Fruit fly (Drosophila melanogaster) whole organism, embryonic: ENCODE results near the gene CG13766.

Experiments
- Awh ChIP-seq: fragments of 200-800 bp; sonication (Bioruptor generic); IDR thresholded peaks from 2 replicates; pipeline ENCODE4, ENCODE4 v1.3.6; 2022; ENCODE audit warnings: missing biosample characterization, missing genetic modification characterization
- CG10267 ChIP-seq: fragments of 200-800 bp; sonication (Bioruptor generic); optimal IDR thresholded peaks from 2 replicates; lab custom pipeline; 2018; ENCODE audit warnings: missing biosample characterization, mild to moderate bottlenecking, missing genetic modification characterization, moderate library complexity
- CG13894 ChIP-seq: fragments of 200-800 bp; sonication (Bioruptor generic); optimal IDR thresholded peaks from 3 replicates; lab custom pipeline; 2018; ENCODE audit warnings: missing biosample characterization, mild to moderate bottlenecking, missing genetic modification characterization, moderate library complexity
- CG16813 ChIP-seq: fragments of 200-800 bp; sonication (Bioruptor generic); IDR thresholded peaks from 3 replicates; pipeline ENCODE4 v1.3.6; 2022; ENCODE audit warnings: missing biosample characterization, missing genetic modification characterization; ENCODE audit not compliant: partially characterized antibody
- CG2129 ChIP-seq: fragments of 200-800 bp; sonication (Bioruptor generic); IDR thresholded peaks from 2 replicates; pipeline ENCODE4 v1.3.6; 2022; ENCODE audit warnings: missing biosample characterization, missing genetic modification characterization; ENCODE audit not compliant: partially characterized antibody
- CG31365 ChIP-seq: fragments of 200-800 bp; sonication (Bioruptor generic); optimal IDR thresholded peaks from 2 replicates; lab custom pipeline; 2018; ENCODE audit warnings: missing biosample characterization, mild to moderate bottlenecking, missing genetic modification characterization
- CG32532 ChIP-seq: fragments of 200-800 bp; sonication (Bioruptor generic); IDR thresholded peaks from 2 replicates; pipeline ENCODE4 v1.3.6; 2022; ENCODE audit warnings: missing biosample characterization, missing genetic modification characterization
- CG34376 ChIP-seq: fragments of 200-800 bp; sonication (Bioruptor generic); optimal IDR thresholded peaks from 2 replicates; lab custom pipeline; 2018; ENCODE audit warnings: missing biosample characterization, mild to moderate bottlenecking, missing genetic modification characterization
- CG6791 ChIP-seq: fragments of 200-800 bp; sonication (Bioruptor generic); IDR thresholded peaks from 3 replicates; pipeline ENCODE4 v1.3.6; 2022; ENCODE audit warnings: missing biosample characterization, missing genetic modification characterization; ENCODE audit not compliant: partially characterized antibody
- CG6854 ChIP-seq: fragments of 200-800 bp; sonication (Bioruptor generic); optimal IDR thresholded peaks from 3 replicates; lab custom pipeline; 2017; ENCODE audit warnings: missing biosample characterization, mild to moderate bottlenecking, missing genetic modification characterization
- CG7372 ChIP-seq: fragments of 200-800 bp; sonication (Bioruptor generic); IDR thresholded peaks from 2 replicates; pipeline ENCODE4 v1.3.6; 2022; ENCODE audit warnings: missing biosample characterization, missing genetic modification characterization
- CG9437 ChIP-seq: fragments of 200-800 bp; sonication (Bioruptor generic); optimal IDR thresholded peaks from 2 replicates; lab custom pipeline; 2018; ENCODE audit warnings: missing biosample characterization, mild to moderate bottlenecking, missing genetic modification characterization
- CG9609 ChIP-seq: fragments of 200-800 bp; sonication (Bioruptor generic); optimal IDR thresholded peaks from 3 replicates; lab custom pipeline; 2016; ENCODE audit warnings: missing biosample characterization, missing genetic modification characterization
- CrebB ChIP-seq: fragments of 200-800 bp; sonication (Bioruptor generic); optimal IDR thresholded peaks from 3 replicates; lab custom pipeline; 2018; ENCODE audit warnings: missing biosample characterization, mild to moderate bottlenecking, missing genetic modification characterization
- Eip74EF ChIP-seq, 2 experiments: fragments of 200-800 bp in 1 of 2; fragments of >200 bp in 1 of 2; sonication (Bioruptor generic) in 1 of 2; optimal IDR thresholded peaks; 2 replicates each; lab custom pipeline; 2017 to 2019; ENCODE audit warnings: missing biosample characterization in 2 of 2, missing genetic modification characterization in 2 of 2, mild to moderate bottlenecking in 1 of 2, moderate library complexity in 1 of 2
- Med ChIP-seq: fragments of 200-800 bp; sonication (Bioruptor generic); peaks from one replicate; lab custom pipeline; 2016; ENCODE audit warnings: missing biosample characterization, missing genetic modification characterization, mild to moderate bottlenecking, inconsistent platforms, moderate library complexity
- Nf-YB ChIP-seq: fragments of 200-800 bp; sonication (Bioruptor generic); optimal IDR thresholded peaks from 3 replicates; lab custom pipeline; 2019; ENCODE audit warnings: missing biosample characterization, mild to moderate bottlenecking, missing genetic modification characterization, moderate library complexity
- Nf-YC ChIP-seq: fragments of 200-800 bp; optimal IDR thresholded peaks from 3 replicates; lab custom pipeline; 2019; ENCODE audit warnings: missing biosample characterization, mild to moderate bottlenecking, missing genetic modification characterization, moderate library complexity
- Oaz ChIP-seq: fragments of 200-800 bp; sonication (Bioruptor generic); IDR thresholded peaks from 2 replicates; pipeline ENCODE4 v1.3.6; 2022; ENCODE audit warnings: missing biosample characterization, missing genetic modification characterization
- Rx ChIP-seq: fragments of 200-800 bp; sonication (Bioruptor generic); IDR thresholded peaks from 2 replicates; pipeline ENCODE4 v1.3.6; 2022; ENCODE audit warnings: missing biosample characterization, missing genetic modification characterization
- Stat92E ChIP-seq, 3 experiments: fragments of >200 bp in 2 of 3; fragments of 200-800 bp in 1 of 3; sonication (Bioruptor generic) in 1 of 3; optimal IDR thresholded peaks; 2 replicates each; lab custom pipeline; 2017 to 2019; ENCODE audit warnings: missing biosample characterization in 3 of 3, missing genetic modification characterization in 3 of 3, mild to moderate bottlenecking in 1 of 3, moderate library complexity in 1 of 3
- ab ChIP-seq: fragments of 200-800 bp; sonication (Bioruptor generic); optimal IDR thresholded peaks from 2 replicates; lab custom pipeline; 2016; ENCODE audit warnings: missing biosample characterization, missing genetic modification characterization
- amos ChIP-seq: fragments of 200-800 bp; sonication (Bioruptor generic); IDR thresholded peaks from 2 replicates; pipeline ENCODE4 v1.3.6; 2022; ENCODE audit warnings: missing biosample characterization, missing genetic modification characterization; ENCODE audit not compliant: partially characterized antibody
- caup ChIP-seq: fragments of 200-800 bp; sonication (Bioruptor generic); optimal IDR thresholded peaks from 3 replicates; lab custom pipeline; 2017; ENCODE audit warnings: missing biosample characterization, mild to moderate bottlenecking, missing genetic modification characterization, moderate library complexity; ENCODE audit not compliant: severe bottlenecking
- cg ChIP-seq: fragments of 200-800 bp; sonication (Bioruptor generic); optimal IDR thresholded peaks from 3 replicates; lab custom pipeline; 2019; ENCODE audit warnings: missing biosample characterization, mild to moderate bottlenecking, missing genetic modification characterization, moderate library complexity
- chn ChIP-seq: fragments of 200-800 bp; sonication (Bioruptor generic); optimal IDR thresholded peaks from 2 replicates; lab custom pipeline; 2016; ENCODE audit warnings: missing biosample characterization, missing genetic modification characterization
- corto ChIP-seq: fragments of 200-800 bp; sonication (Bioruptor generic); optimal IDR thresholded peaks from 2 replicates; lab custom pipeline; 2016; ENCODE audit warnings: missing biosample characterization, mild to moderate bottlenecking, missing genetic modification characterization, moderate library complexity
- crol ChIP-seq: fragments of 200-800 bp; sonication (Bioruptor generic); IDR thresholded peaks from 2 replicates; pipeline ENCODE4 v1.3.6; 2022; ENCODE audit warnings: missing biosample characterization, missing genetic modification characterization
- ewg ChIP-seq: fragments of 200-800 bp; sonication (Bioruptor generic); optimal IDR thresholded peaks from 3 replicates; lab custom pipeline; 2017; ENCODE audit warnings: mild to moderate bottlenecking, missing biosample characterization, missing genetic modification reagents, missing genetic modification characterization
- ftz-f1 ChIP-seq: fragments of 200-800 bp; sonication (Bioruptor generic); optimal IDR thresholded peaks from 2 replicates; lab custom pipeline; 2016; ENCODE audit warnings: missing biosample characterization, missing genetic modification characterization
- ham ChIP-seq: fragments of 200-800 bp; sonication (Bioruptor generic); IDR thresholded peaks from 2 replicates; pipeline ENCODE4 v1.3.6; 2022; ENCODE audit warnings: missing biosample characterization, missing genetic modification characterization
- run ChIP-seq: fragments of 200-800 bp; sonication (Bioruptor generic); optimal IDR thresholded peaks from 3 replicates; lab custom pipeline; 2018; ENCODE audit warnings: missing biosample characterization, mild to moderate bottlenecking, missing genetic modification characterization
- sd ChIP-seq: fragments of 200-800 bp; sonication (Bioruptor generic); optimal IDR thresholded peaks from 3 replicates; lab custom pipeline; 2018; ENCODE audit warnings: missing biosample characterization, mild to moderate bottlenecking, missing genetic modification characterization, moderate library complexity
- sens ChIP-seq: fragments of 200-800 bp; sonication (Bioruptor generic); peaks from one replicate; lab custom pipeline; 2016; ENCODE audit warnings: missing biosample characterization, missing genetic modification characterization
- sisA ChIP-seq: fragments of 200-800 bp; sonication (Bioruptor generic); IDR thresholded peaks from 2 replicates; pipeline ENCODE4 v1.3.6; 2022; ENCODE audit warnings: missing biosample characterization, missing genetic modification characterization
- ssp ChIP-seq: fragments of 200-800 bp; sonication (Bioruptor generic); IDR thresholded peaks from 2 replicates; pipeline ENCODE4 v1.3.6; 2022; ENCODE audit warnings: missing biosample characterization, missing genetic modification characterization
- trh ChIP-seq: fragments of 200-800 bp; sonication (Bioruptor generic); optimal IDR thresholded peaks from 2 replicates; lab custom pipeline; 2016; ENCODE audit warnings: missing biosample characterization, missing genetic modification characterization
- twi ChIP-seq: fragments of 200-800 bp; optimal IDR thresholded peaks from 2 replicates; lab custom pipeline; 2019; ENCODE audit warnings: missing biosample characterization, mild to moderate bottlenecking, missing genetic modification characterization, moderate library complexity

The CG13766 gene

dm6 chr2L:6534125-6534815 lies 31.7 kb downstream of the CG13766 start (continued):
- TF ChIP-seq cg (GFP tag; lab: Kevin White, UChicago) = peak; percentile 39
- TF ChIP-seq ssp (GFP tag; lab: Robert Waterston, UW) = no peak
- peak; percentile 83 for TF ChIP-seq sd
- no peak for TF ChIP-seq CG10267 (tag; lab: Kevin White, UChicago)
- no peak for TF ChIP-seq CG7372 (GFP tag; lab: Robert Waterston, UW)
- no peak for TF ChIP-seq Eip74EF (GFP tag; optimal IDR thresholded peaks at IDR 0.05; lab: Kevin White, UChicago)
- no peak for TF ChIP-seq corto (GFP tag; lab: Kevin White, UChicago)
- no peak for TF ChIP-seq chn (GFP tag; lab: Kevin White, UChicago)
- TF ChIP-seq Awh = 0 out of 2 replicates have a peak, but pooled peaks have one; percentile 13
- no peak for TF ChIP-seq Oaz (GFP tag; lab: Robert Waterston, UW)
- TF ChIP-seq CG9437 = no peak
- TF ChIP-seq CG32532 (GFP tag; lab: Robert Waterston, UW) = no peak
- TF ChIP-seq CG9609 (GFP tag; lab: Kevin White, UChicago) = no peak
- TF ChIP-seq Stat92E (GFP tag; optimal IDR thresholded peaks at IDR 0.05; lab: Kevin White, UChicago) = peak in 1 of 3 experiments; percentile 16
- TF ChIP-seq ab (GFP tag; lab: Kevin White, UChicago) = no peak
- no peak for TF ChIP-seq trh
- TF ChIP-seq Rx (GFP tag; lab: Robert Waterston, UW) = no peak
- TF ChIP-seq CG34376 (GFP tag; lab: Kevin White, UChicago) = no peak
- TF ChIP-seq CG31365 (tag; lab: Kevin White, UChicago) = no peak
- TF ChIP-seq ftz-f1 (GFP tag; lab: Kevin White, UChicago) = no peak
- no peak for TF ChIP-seq CG6854 (GFP tag; lab: Kevin White, UChicago)
- TF ChIP-seq run = no peak
- TF ChIP-seq, all 482 proteins: peak for 14

- 0 out of 2 replicates have a peak, but pooled peaks have one; percentile 10 for TF ChIP-seq sisA (GFP tag; lab: Robert Waterston, UW)
- TF ChIP-seq CG6791 (GFP tag; lab: Robert Waterston, UW) = 0 out of 3 replicates have a peak, but pooled peaks have one; percentile 11
- no peak for TF ChIP-seq Rx (GFP tag; lab: Robert Waterston, UW)
- peak; percentile 3 for TF ChIP-seq Med
- no peak for TF ChIP-seq CrebB
Observed at dm6 chr2L:6533719-6534118, 32.3 kb downstream of the CG13766 start.

dm6 chr2L:6532977-6533376 lies 33.0 kb downstream of the CG13766 start:
- TF ChIP-seq crol (GFP tag; lab: Robert Waterston, UW) = 0 out of 2 replicates have a peak, but pooled peaks have one; percentile 9
- TF ChIP-seq caup = no peak

dm6 chr2L:6531985-6532699 lies 33.8 kb downstream of the CG13766 start:
- TF ChIP-seq CG2129 (GFP tag; lab: Robert Waterston, UW) (no peak), twi (tag; lab: Kevin White, UChicago) (peak; percentile 94), Nf-YC (tag; lab: Kevin White, UChicago) (peak; percentile 75), Nf-YB (peak; percentile 77), CG16813 (0 out of 3 replicates have a peak, but pooled peaks have one; percentile 19), CG13894 (tag; lab: Kevin White, UChicago) (no peak), sens (peak; percentile 32), amos (0 out of 2 replicates have a peak, but pooled peaks have one; percentile 5), Med (peak; percentile 49), ham (GFP tag; lab: Robert Waterston, UW) (no peak), ewg (GFP tag; lab: Kevin White, UChicago) (peak; percentile 24)
